Worm (Caenorhabditis elegans) whole organism, early embryonic: Measurements from ENCODE around the gene pdha-1.

Source experiments
- F13C5.2 ChIP-seq: sonication (generic microtip); optimal IDR thresholded peaks from 2 replicates; lab custom pipeline; 2017; ENCODE audit warnings: mild to moderate bottlenecking, missing genetic modification characterization, inconsistent platforms, missing compliant biosample characterization
- aly-1 ChIP-seq: sonication (generic microtip); optimal IDR thresholded peaks from 2 replicates; lab custom pipeline; 2016; ENCODE audit warnings: missing genetic modification characterization, missing compliant biosample characterization
- ama-1 ChIP-seq: fragments of 150-350 bp; optimal IDR thresholded peaks from 2 replicates; lab custom pipeline; 2014
- ceh-36 ChIP-seq: sonication (generic microtip); optimal IDR thresholded peaks from 2 replicates; lab custom pipeline; 2016; ENCODE audit warnings: missing genetic modification characterization, inconsistent platforms, missing compliant biosample characterization
- pes-1 ChIP-seq: fragments of 200-800 bp; sonication (Bioruptor generic); IDR thresholded peaks from 2 replicates; pipeline ENCODE4 v1.3.6; 2022; ENCODE audit warnings: missing genetic modification reagents, missing genetic modification characterization, missing compliant biosample characterization
- sea-1 ChIP-seq: fragments of 200-800 bp; sonication (Bioruptor generic); conservative IDR thresholded peaks from 2 replicates; pipeline ENCODE4 v1.3.6; 2022; ENCODE audit warnings: missing genetic modification characterization, missing compliant biosample characterization
- tbx-37 ChIP-seq: fragments of 200-800 bp; sonication (Bioruptor generic); conservative IDR thresholded peaks from 2 replicates; pipeline ENCODE4 v1.3.6; 2022; ENCODE audit warnings: missing genetic modification reagents, missing genetic modification characterization, missing compliant biosample characterization
- tra-4 ChIP-seq: sonication (generic microtip); optimal IDR thresholded peaks from 2 replicates; lab custom pipeline; 2017; ENCODE audit warnings: missing genetic modification characterization, missing compliant biosample characterization

DNA sequence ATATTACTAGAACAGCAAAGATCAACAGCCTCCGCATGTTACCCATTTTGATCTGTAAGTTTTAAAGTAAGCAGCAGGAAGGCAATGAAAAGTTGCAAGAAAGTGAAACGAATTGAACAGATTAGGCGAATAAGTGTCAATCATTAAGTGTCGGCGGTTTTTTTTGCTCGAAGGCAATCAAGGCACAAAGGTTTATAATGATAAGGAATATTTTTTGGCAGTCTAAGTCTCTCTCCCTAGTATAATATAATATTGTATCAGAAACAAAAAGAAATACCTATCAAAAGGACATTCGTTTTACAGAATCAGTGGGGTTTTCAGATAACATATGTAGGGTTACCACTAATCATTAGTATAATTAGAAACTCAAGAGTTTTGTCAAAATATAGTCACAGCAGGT, 33.4 kb upstream of the pdha-1 start, which contains the start of gene nrf-6:
- TF ChIP-seq ama-1 (no peak), F13C5.2 (tag; lab: Kevin White, UChicago) (no peak), aly-1 (tag; lab: Kevin White, UChicago) (no peak), ceh-36 (tag; lab: Kevin White, UChicago) (no peak), tbx-37 (GFP tag; lab: Robert Waterston, UW) (no peak), sea-1 (GFP tag; lab: Robert Waterston, UW) (no peak), pes-1 (GFP tag; lab: Robert Waterston, UW) (no peak), tra-4 (tag; lab: Kevin White, UChicago) (no peak)
